Worm (Caenorhabditis elegans): ENCODE results near the gene bcat-1.

Gene bcat-1

DNA sequence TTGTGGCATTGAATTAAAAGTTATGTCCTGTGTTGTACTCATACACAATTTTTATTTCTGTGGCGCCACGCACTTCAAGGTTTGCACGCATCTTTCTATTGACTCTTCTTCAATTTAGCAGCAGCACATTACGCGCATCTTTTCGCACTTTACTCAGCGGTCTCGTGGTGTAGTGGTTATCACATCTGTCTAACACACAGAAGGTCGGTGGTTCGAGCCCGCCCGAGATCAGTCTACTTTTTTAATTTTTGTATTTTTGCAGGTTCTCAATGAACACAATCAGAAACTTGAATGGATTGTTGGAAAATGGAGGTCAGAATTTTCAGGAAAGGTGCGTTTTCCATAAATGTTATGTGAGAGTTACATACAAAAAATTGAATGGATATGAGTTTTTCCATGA, 33.8 kb upstream of the bcat-1 start (continued):
- TF ChIP-seq let-607 (tag; optimal IDR thresholded peaks at IDR 0.05): peak; percentile 26 to 30
- TF ChIP-seq lin-40 (tag; optimal IDR thresholded peaks at IDR 0.05): peak; percentile 40
- TF ChIP-seq ceh-79 (tag; optimal IDR thresholded peaks at IDR 0.05): no peak
- no peak for TF ChIP-seq hlh-12 (tag; optimal IDR thresholded peaks at IDR 0.05)
- no peak for TF ChIP-seq ceh-91 (GFP tag; IDR thresholded peaks at IDR 0.05)
- TF ChIP-seq attf-6 (GFP tag; IDR thresholded peaks at IDR 0.05): 0 out of 2 replicates have a peak, but pooled peaks have one; percentile 41
- TF ChIP-seq mcd-1 (GFP tag; IDR thresholded peaks at IDR 0.05): peak; percentile 43
- no peak for TF ChIP-seq F57C9.4 (tag; optimal IDR thresholded peaks at IDR 0.05)
- no peak for TF ChIP-seq B0035.1 (tag; optimal IDR thresholded peaks at IDR 0.05)
- no peak for TF ChIP-seq tbx-9 (tag; optimal IDR thresholded peaks at IDR 0.05; ENCODE audit: borderline replicate concordance)
- TF ChIP-seq sea-2 (GFP tag; IDR thresholded peaks at IDR 0.05): no peak
- TF ChIP-seq T07F8.4 (tag; optimal IDR thresholded peaks at IDR 0.05): no peak
- TF ChIP-seq F23B12.7 (tag; optimal IDR thresholded peaks at IDR 0.05; ENCODE audit: insufficient read depth): no peak
- TF ChIP-seq cebp-1 (GFP tag; IDR thresholded peaks at IDR 0.05): no peak
- TF ChIP-seq cebp-1 (tag; optimal IDR thresholded peaks at IDR 0.05): peak; percentile 48
- TF ChIP-seq ceh-40 (GFP tag; IDR thresholded peaks at IDR 0.05): 0 out of 2 replicates have a peak, but pooled peaks have one; percentile 37
- TF ChIP-seq B0019.2 (GFP tag; conservative IDR thresholded peaks at IDR 0.05): 0 out of 2 replicates have a peak, but pooled peaks have one; percentile 10
- TF ChIP-seq egrh-3 (GFP tag; IDR thresholded peaks at IDR 0.05): 0 out of 2 replicates have a peak, but pooled peaks have one; percentile 21
- TF ChIP-seq F10E7.11 (tag; optimal IDR thresholded peaks at IDR 0.05): no peak
- TF ChIP-seq nhr-90 (tag; optimal IDR thresholded peaks at IDR 0.05): peak; percentile 25
- TF ChIP-seq F39B2.1 (GFP tag; IDR thresholded peaks at IDR 0.05): no peak
- no peak for TF ChIP-seq B0336.3 (GFP tag; IDR thresholded peaks at IDR 0.05)
- TF ChIP-seq tbp1 (GFP tag; optimal IDR thresholded peaks at IDR 0.05): peak; percentile 97
- peak; percentile 44; the same call in 1 of the 2 replicates for TF ChIP-seq nfyb-1 (GFP tag; IDR thresholded peaks at IDR 0.05)
- TF ChIP-seq lin-26 (GFP tag; IDR thresholded peaks at IDR 0.05): peak; percentile 88
- TF ChIP-seq fkh-3 (tag; optimal IDR thresholded peaks at IDR 0.05): no peak
- TF ChIP-seq dpff-1 (tag; optimal IDR thresholded peaks at IDR 0.05): no peak
- TF ChIP-seq F57A8.1 (GFP tag; optimal IDR thresholded peaks at IDR 0.05): no peak
- 0 out of 2 replicates have a peak, but pooled peaks have one; percentile 7 for TF ChIP-seq hmg-20 (GFP tag; IDR thresholded peaks at IDR 0.05)
- TF ChIP-seq mxl-1 (tag; optimal IDR thresholded peaks at IDR 0.05): no peak
- TF ChIP-seq snpc-3.4 (tag; optimal IDR thresholded peaks at IDR 0.05): no peak
- TF ChIP-seq ceh-27 (GFP tag; optimal IDR thresholded peaks at IDR 0.05): peak; percentile 60
- no peak for TF ChIP-seq unc-130 (GFP tag; optimal IDR thresholded peaks at IDR 0.05)
- peak; percentile 68 for TF ChIP-seq zim-3 (tag; optimal IDR thresholded peaks at IDR 0.05)
- no peak for TF ChIP-seq Y79H2A.3 (GFP tag; conservative IDR thresholded peaks at IDR 0.05)
- peak; percentile 13 for TF ChIP-seq K12H6.12 (tag; optimal IDR thresholded peaks at IDR 0.05)
- TF ChIP-seq F22D6.2 (tag; optimal IDR thresholded peaks at IDR 0.05): no peak
- no peak for TF ChIP-seq bed-2 (GFP tag; IDR thresholded peaks at IDR 0.05)
- TF ChIP-seq tlf-1 (GFP tag; optimal IDR thresholded peaks at IDR 0.05): no peak
- peak; percentile 42 for TF ChIP-seq F52B5.7 (tag; optimal IDR thresholded peaks at IDR 0.05)
- no peak for TF ChIP-seq nfya-1 (tag; optimal IDR thresholded peaks at IDR 0.05; ENCODE audit: borderline replicate concordance, insufficient read depth)
- TF ChIP-seq zfh-2 (GFP tag; conservative IDR thresholded peaks at IDR 0.05): no peak
- no peak for TF ChIP-seq snpc-1.3 (tag; optimal IDR thresholded peaks at IDR 0.05; ENCODE audit: insufficient read depth)
- TF ChIP-seq egl-44 (GFP tag; IDR thresholded peaks at IDR 0.05): no peak
- TF ChIP-seq F37B4.10 (GFP tag; IDR thresholded peaks at IDR 0.05): no peak
- TF ChIP-seq lsy-27 (tag; optimal IDR thresholded peaks at IDR 0.05; ENCODE audit: borderline replicate concordance, insufficient read depth): peak; percentile 33
- TF ChIP-seq somi-1 (GFP tag; optimal IDR thresholded peaks at IDR 0.05): peak; percentile 51
- no peak for TF ChIP-seq ceh-58 (GFP tag; IDR thresholded peaks at IDR 0.05)

All from whole organism, young adult.